Worm (Caenorhabditis elegans) whole organism, late embryonic: ENCODE data around the gene srr-9.

Experiments used
- K09A11.1 ChIP-seq: sonication (generic microtip); optimal IDR thresholded peaks from 2 replicates; lab custom pipeline; 2017; ENCODE audit warnings: antibody characterized with exemption, mild to moderate bottlenecking, missing genetic modification characterization, missing compliant biosample characterization; ENCODE audit not compliant: insufficient read depth
- T23F11.4 ChIP-seq: fragments of 200-800 bp; sonication (Bioruptor generic); optimal IDR thresholded peaks from 2 replicates; lab custom pipeline; 2018; ENCODE audit warnings: mild to moderate bottlenecking, missing genetic modification characterization, missing compliant biosample characterization
- ahr-1 ChIP-seq: sonication (generic microtip); optimal IDR thresholded peaks from 2 replicates; lab custom pipeline; 2016; ENCODE audit warnings: missing genetic modification characterization, missing compliant biosample characterization
- ama-1 ChIP-seq: fragments of 150-350 bp; optimal IDR thresholded peaks from 2 replicates; lab custom pipeline; 2014
- ceh-18 ChIP-seq: sonication (generic microtip); optimal IDR thresholded peaks from 2 replicates; lab custom pipeline; 2016; ENCODE audit warnings: missing genetic modification characterization, missing compliant biosample characterization
- ceh-2 ChIP-seq: sonication (generic microtip); optimal IDR thresholded peaks from 2 replicates; lab custom pipeline; 2016; ENCODE audit warnings: missing genotype, missing genetic modification characterization, missing compliant biosample characterization
- ceh-30 ChIP-seq: fragments of 150-350 bp; optimal IDR thresholded peaks from 2 replicates; lab custom pipeline; 2014; ENCODE audit warnings: missing biosample characterization, missing genetic modification characterization
- ceh-34 ChIP-seq: sonication (generic microtip); optimal IDR thresholded peaks from 2 replicates; lab custom pipeline; 2016; ENCODE audit warnings: mild to moderate bottlenecking, missing genetic modification characterization, missing compliant biosample characterization
- ceh-45 ChIP-seq: fragments of 200-800 bp; sonication (Bioruptor generic); IDR thresholded peaks from 2 replicates; pipeline ENCODE4 v1.3.6; 2022; ENCODE audit warnings: missing genetic modification reagents, missing genetic modification characterization, missing compliant biosample characterization
- ceh-6 ChIP-seq: fragments of 200-800 bp; sonication (Bioruptor generic); optimal IDR thresholded peaks from 2 replicates; lab custom pipeline; 2018; ENCODE audit warnings: mild to moderate bottlenecking, missing genetic modification characterization, missing compliant biosample characterization
- dmd-4 ChIP-seq: sonication (generic microtip); optimal IDR thresholded peaks from 2 replicates; lab custom pipeline; 2016; ENCODE audit warnings: borderline replicate concordance, missing genetic modification characterization, missing compliant biosample characterization
- dve-1 ChIP-seq: sonication (generic microtip); optimal IDR thresholded peaks from 2 replicates; lab custom pipeline; 2017; ENCODE audit warnings: antibody characterized with exemption, mild to moderate bottlenecking, missing genetic modification characterization, missing compliant biosample characterization
- elt-2 ChIP-seq: sonication (generic microtip); optimal IDR thresholded peaks from 2 replicates; lab custom pipeline; 2016; ENCODE audit warnings: missing genetic modification reagents, missing genetic modification characterization, missing compliant biosample characterization
- elt-4 ChIP-seq: sonication (generic microtip); optimal IDR thresholded peaks from 2 replicates; lab custom pipeline; 2016; ENCODE audit warnings: missing genetic modification characterization, missing compliant biosample characterization
- ets-4 ChIP-seq: sonication (generic microtip); optimal IDR thresholded peaks from 2 replicates; lab custom pipeline; 2016; ENCODE audit warnings: missing genetic modification characterization, missing compliant biosample characterization
- eyg-1 ChIP-seq: sonication (generic microtip); optimal IDR thresholded peaks from 2 replicates; lab custom pipeline; 2016; ENCODE audit warnings: missing genotype, missing genetic modification characterization, missing compliant biosample characterization
- fax-1 ChIP-seq: sonication (generic microtip); optimal IDR thresholded peaks from 2 replicates; lab custom pipeline; 2016; ENCODE audit warnings: missing genotype, missing genetic modification characterization, missing compliant biosample characterization
- fkh-6 ChIP-seq: sonication (generic microtip); optimal IDR thresholded peaks from 2 replicates; lab custom pipeline; 2016; ENCODE audit warnings: missing genetic modification characterization, missing compliant biosample characterization
- gmeb-2 ChIP-seq: sonication (generic microtip); optimal IDR thresholded peaks from 2 replicates; lab custom pipeline; 2016; ENCODE audit warnings: missing genetic modification characterization, inconsistent platforms, missing compliant biosample characterization
- hlh-15 ChIP-seq: sonication (generic microtip); optimal IDR thresholded peaks from 2 replicates; lab custom pipeline; 2016; ENCODE audit warnings: missing genetic modification characterization, missing compliant biosample characterization
- hlh-30 ChIP-seq: sonication (generic microtip); optimal IDR thresholded peaks from 2 replicates; lab custom pipeline; 2017; ENCODE audit warnings: antibody characterized with exemption, missing genetic modification characterization, missing compliant biosample characterization; ENCODE audit not compliant: insufficient read depth
- hlh-8 ChIP-seq: sonication (generic microtip); optimal IDR thresholded peaks from 2 replicates; lab custom pipeline; 2016; ENCODE audit warnings: missing genotype, missing genetic modification characterization, missing compliant biosample characterization
- lim-6 ChIP-seq: sonication (generic microtip); optimal IDR thresholded peaks from 2 replicates; lab custom pipeline; 2016; ENCODE audit warnings: missing genetic modification characterization, missing compliant biosample characterization
- lin-11 ChIP-seq: fragments of 200-800 bp; sonication (Bioruptor generic); optimal IDR thresholded peaks from 2 replicates; lab custom pipeline; 2018; ENCODE audit warnings: mild to moderate bottlenecking, missing genetic modification characterization, missing compliant biosample characterization
- mec-3 ChIP-seq: sonication (generic microtip); optimal IDR thresholded peaks from 2 replicates; lab custom pipeline; 2016; ENCODE audit warnings: borderline replicate concordance, missing genetic modification characterization, missing compliant biosample characterization
- nfya-1 ChIP-seq: sonication (generic microtip); optimal IDR thresholded peaks from 2 replicates; lab custom pipeline; 2017; ENCODE audit warnings: missing genetic modification characterization, mild to moderate bottlenecking, missing compliant biosample characterization, antibody characterized with exemption, moderate library complexity
- nhr-232 ChIP-seq: sonication (generic microtip); optimal IDR thresholded peaks from 2 replicates; lab custom pipeline; 2016; ENCODE audit warnings: missing genetic modification characterization, missing compliant biosample characterization
- pax-1 ChIP-seq: fragments of 150-350 bp; optimal IDR thresholded peaks from 2 replicates; lab custom pipeline; 2014; ENCODE audit warnings: missing biosample characterization, missing genetic modification characterization
- pha-4 ChIP-seq: fragments of 150-350 bp; optimal IDR thresholded peaks from 2 replicates; lab custom pipeline; 2018; ENCODE audit warnings: missing biosample characterization, missing genetic modification reagents, missing genetic modification characterization
- pqm-1 ChIP-seq: sonication (generic microtip); optimal IDR thresholded peaks from 2 replicates; lab custom pipeline; 2016; ENCODE audit warnings: missing genetic modification characterization, missing compliant biosample characterization
- pros-1 ChIP-seq: fragments of 150-350 bp; optimal IDR thresholded peaks from 2 replicates; lab custom pipeline; 2014; ENCODE audit warnings: missing biosample characterization, missing genetic modification reagents, missing genetic modification characterization
- ref-2 ChIP-seq: sonication (generic microtip); optimal IDR thresholded peaks from 2 replicates; lab custom pipeline; 2016; ENCODE audit warnings: missing genetic modification characterization, missing compliant biosample characterization
- rnt-1 ChIP-seq: sonication (generic microtip); optimal IDR thresholded peaks from 2 replicates; lab custom pipeline; 2016; ENCODE audit warnings: missing genetic modification characterization, missing compliant biosample characterization
- sdc-2 ChIP-seq: sonication (generic microtip); optimal IDR thresholded peaks from 2 replicates; lab custom pipeline; 2016; ENCODE audit warnings: missing genotype, missing genetic modification characterization, missing compliant biosample characterization
- sox-2 ChIP-seq: fragments of 200-800 bp; sonication (Bioruptor generic); IDR thresholded peaks from 2 replicates; pipeline ENCODE4 v1.3.6; 2022; ENCODE audit warnings: missing genetic modification reagents, missing genetic modification characterization, missing compliant biosample characterization
- tbx-2 ChIP-seq: sonication (generic microtip); optimal IDR thresholded peaks from 2 replicates; lab custom pipeline; 2016; ENCODE audit warnings: missing genetic modification characterization, missing compliant biosample characterization
- ttx-3 ChIP-seq: sonication (generic microtip); optimal IDR thresholded peaks from 2 replicates; lab custom pipeline; 2016; ENCODE audit warnings: missing genetic modification reagents, missing genetic modification characterization, missing compliant biosample characterization
- unc-42 ChIP-seq: sonication (generic microtip); optimal IDR thresholded peaks from 2 replicates; lab custom pipeline; 2016; ENCODE audit warnings: missing genotype, missing genetic modification characterization, missing compliant biosample characterization
- unc-86 ChIP-seq: sonication (generic microtip); optimal IDR thresholded peaks from 2 replicates; lab custom pipeline; 2016; ENCODE audit warnings: missing genetic modification characterization, missing compliant biosample characterization
- zip-5 ChIP-seq: sonication (generic microtip); optimal IDR thresholded peaks from 2 replicates; lab custom pipeline; 2016; ENCODE audit warnings: missing genetic modification characterization, missing compliant biosample characterization

The srr-9 gene

ce11 chrV:7713691-7714090 is 24.1 kb upstream of the srr-9 start, which contains the start of gene ZK105.1:
Gene ZK105.1 (plus strand): TSS chrV:7713991.
- TF ChIP-seq pha-4 (tag; lab: Kevin White, UChicago) (no peak), hlh-15 (tag; lab: Kevin White, UChicago) (no peak), elt-4 (tag; lab: Kevin White, UChicago) (no peak), sox-2 (no peak), unc-42 (no peak), eyg-1 (tag; lab: Kevin White, UChicago) (no peak), ceh-45 (GFP tag; lab: Robert Waterston, UW) (no peak), tbx-2 (tag; lab: Kevin White, UChicago) (no peak), ttx-3 (tag; lab: Kevin White, UChicago) (no peak), ceh-18 (tag; lab: Kevin White, UChicago) (no peak), sdc-2 (tag; lab: Kevin White, UChicago) (no peak), dve-1 (tag; lab: Kevin White, UChicago) (no peak), ceh-30 (tag; lab: Kevin White, UChicago) (no peak), nhr-232 (tag; lab: Kevin White, UChicago) (no peak)
- TF ChIP-seq, all 69 proteins: peak for 0

ce11 chrV:7716034-7716433 is 21.8 kb upstream of the srr-9 start, which contains the start of gene ZK105.12:
Gene ZK105.12 (minus strand): TSS chrV:7716134.
- TF ChIP-seq nfya-1 (no peak), fkh-6 (tag; lab: Kevin White, UChicago) (no peak), ceh-6 (no peak), ahr-1 (tag; lab: Kevin White, UChicago) (no peak), ceh-45 (GFP tag; lab: Robert Waterston, UW) (no peak), elt-4 (tag; lab: Kevin White, UChicago) (no peak), lim-6 (tag; lab: Kevin White, UChicago) (no peak), pax-1 (no peak), K09A11.1 (no peak), unc-86 (tag; lab: Kevin White, UChicago) (no peak), mec-3 (no peak), sox-2 (no peak), ref-2 (tag; lab: Kevin White, UChicago) (no peak), elt-2 (tag; lab: Kevin White, UChicago) (no peak), dmd-4 (no peak), eyg-1 (tag; lab: Kevin White, UChicago) (no peak), rnt-1 (tag; lab: Kevin White, UChicago) (no peak), ets-4 (no peak)

- TF ChIP-seq zip-5 (tag; lab: Kevin White, UChicago) (no peak), lim-6 (tag; lab: Kevin White, UChicago) (no peak), pqm-1 (no peak), ceh-34 (tag; lab: Kevin White, UChicago) (no peak), pha-4 (tag; lab: Kevin White, UChicago) (no peak), pax-1 (no peak), ahr-1 (tag; lab: Kevin White, UChicago) (no peak), pros-1 (no peak), ceh-6 (no peak), T23F11.4 (GFP tag; lab: Kevin White, UChicago) (no peak), ama-1 (lab: Kevin White, UChicago) (no peak), lin-11 (tag; lab: Kevin White, UChicago) (no peak), fkh-6 (tag; lab: Kevin White, UChicago) (no peak), unc-42 (no peak), ceh-2 (no peak), hlh-8 (tag; lab: Kevin White, UChicago) (no peak), fax-1 (tag; lab: Kevin White, UChicago) (no peak), gmeb-2 (tag; lab: Kevin White, UChicago) (no peak), hlh-30 (tag; lab: Kevin White, UChicago) (no peak)
Observed at ce11 chrV:7717629-7718028, 20.2 kb upstream of the srr-9 start, which contains the start of gene ZK105.5. Gene ZK105.5 (minus strand): TSS chrV:7717729.
